Worm (Caenorhabditis elegans): ENCODE measurements around the gene aman-2.

- TF ChIP-seq med-1 (GFP tag; optimal IDR thresholded peaks at IDR 0.05; ENCODE audit: insufficient read depth) (no peak), klf-2 (GFP tag; conservative IDR thresholded peaks at IDR 0.05) (no peak), ztf-29 (GFP tag; IDR thresholded peaks at IDR 0.05) (no peak), T22C8.4 (GFP tag; IDR thresholded peaks at IDR 0.05) (no peak)
These were observed 33.9 kb downstream of the aman-2 start, which contains the start of gene sma-1 for ce11 chrV:11899149-11899548.

Data from whole organism, midembryonic.